Fruit fly (Drosophila melanogaster) whole organism, embryonic: ENCODE measurements around the gene CG1635.

Source experiments
- Asciz ChIP-seq: fragments of 200-800 bp; sonication (Bioruptor generic); optimal IDR thresholded peaks from 2 replicates; lab custom pipeline; 2017; ENCODE audit warnings: missing biosample characterization, mild to moderate bottlenecking, missing genetic modification characterization, missing genetic modification reagents
- Awh ChIP-seq: fragments of 200-800 bp; sonication (Bioruptor generic); IDR thresholded peaks from 2 replicates; pipeline ENCODE4, ENCODE4 v1.3.6; 2022; ENCODE audit warnings: missing biosample characterization, missing genetic modification characterization
- B-H1 ChIP-seq: fragments of 200-800 bp; sonication (Bioruptor generic); IDR thresholded peaks from 3 replicates; pipeline ENCODE4 v1.3.6; 2022; ENCODE audit warnings: missing biosample characterization, missing genetic modification characterization
- CG11456 ChIP-seq: fragments of 200-800 bp; sonication (Bioruptor generic); IDR thresholded peaks from 3 replicates; pipeline ENCODE4 v1.3.6; 2022; ENCODE audit warnings: missing biosample characterization, missing genetic modification characterization
- CG14710 ChIP-seq: fragments of 200-800 bp; sonication (Bioruptor generic); optimal IDR thresholded peaks from 3 replicates; lab custom pipeline; 2019; ENCODE audit warnings: missing biosample characterization, mild to moderate bottlenecking, missing genetic modification characterization, moderate library complexity
- CG14965 ChIP-seq: fragments of 200-800 bp; sonication (Bioruptor generic); optimal IDR thresholded peaks from 2 replicates; lab custom pipeline; 2016; ENCODE audit warnings: missing biosample characterization, missing genetic modification characterization, borderline replicate concordance
- CG15601 ChIP-seq: fragments of 200-800 bp; sonication (Bioruptor generic); optimal IDR thresholded peaks from 3 replicates; lab custom pipeline; 2019; ENCODE audit warnings: missing biosample characterization, mild to moderate bottlenecking, missing genetic modification characterization, moderate library complexity
- CG1603 ChIP-seq: fragments of 200-800 bp; sonication (Bioruptor generic); optimal IDR thresholded peaks from 2 replicates; lab custom pipeline; 2019; ENCODE audit warnings: missing biosample characterization, mild to moderate bottlenecking, missing genetic modification characterization, moderate library complexity
- CG17568 ChIP-seq: fragments of 200-800 bp; sonication (Bioruptor generic); optimal IDR thresholded peaks from 2 replicates; lab custom pipeline; 2018; ENCODE audit warnings: missing biosample characterization, mild to moderate bottlenecking, missing genetic modification characterization, moderate library complexity
- CG17612 ChIP-seq: fragments of 200-800 bp; sonication (Bioruptor generic); IDR thresholded peaks from 2 replicates; pipeline ENCODE4 v1.3.6; 2022; ENCODE audit warnings: missing biosample characterization, missing genetic modification characterization
- CG17802 ChIP-seq: fragments of 200-800 bp; sonication (Bioruptor generic); optimal IDR thresholded peaks from 2 replicates; lab custom pipeline; 2018; ENCODE audit warnings: missing biosample characterization, mild to moderate bottlenecking, missing genetic modification characterization, moderate library complexity
- CG2875 ChIP-seq: fragments of 200-800 bp; sonication (Bioruptor generic); optimal IDR thresholded peaks from 2 replicates; lab custom pipeline; 2017; ENCODE audit warnings: missing biosample characterization, mild to moderate bottlenecking, missing genetic modification characterization, missing genetic modification reagents
- CG31365 ChIP-seq: fragments of 200-800 bp; sonication (Bioruptor generic); optimal IDR thresholded peaks from 2 replicates; lab custom pipeline; 2018; ENCODE audit warnings: missing biosample characterization, mild to moderate bottlenecking, missing genetic modification characterization
- CG32532 ChIP-seq: fragments of 200-800 bp; sonication (Bioruptor generic); IDR thresholded peaks from 2 replicates; pipeline ENCODE4 v1.3.6; 2022; ENCODE audit warnings: missing biosample characterization, missing genetic modification characterization
- CG6175 ChIP-seq: fragments of 200-800 bp; sonication (Bioruptor generic); IDR thresholded peaks from 3 replicates; pipeline ENCODE4 v1.3.6; 2022; ENCODE audit warnings: missing biosample characterization, missing genetic modification characterization
- CG6689 ChIP-seq: fragments of 200-800 bp; sonication (Bioruptor generic); IDR thresholded peaks from 2 replicates; pipeline ENCODE4 v1.3.6; 2022; ENCODE audit warnings: missing biosample characterization, missing genetic modification characterization
- CG6813 ChIP-seq: fragments of 200-800 bp; sonication (Bioruptor generic); optimal IDR thresholded peaks from 2 replicates; lab custom pipeline; 2017; ENCODE audit warnings: missing biosample characterization, missing genetic modification characterization, mild to moderate bottlenecking, moderate library complexity, missing genetic modification reagents
- CG6854 ChIP-seq: fragments of 200-800 bp; sonication (Bioruptor generic); optimal IDR thresholded peaks from 3 replicates; lab custom pipeline; 2017; ENCODE audit warnings: missing biosample characterization, mild to moderate bottlenecking, missing genetic modification characterization
- CG8281 ChIP-seq: fragments of 200-800 bp; sonication (Bioruptor generic); optimal IDR thresholded peaks from 2 replicates; lab custom pipeline; 2018; ENCODE audit warnings: missing biosample characterization, mild to moderate bottlenecking, missing genetic modification characterization, moderate library complexity
- CG8765 ChIP-seq: fragments of 200-800 bp; sonication (Bioruptor generic); IDR thresholded peaks from 2 replicates; pipeline ENCODE4 v1.3.6; 2022; ENCODE audit warnings: missing biosample characterization, missing genetic modification characterization
- CG9727 ChIP-seq: fragments of 200-800 bp; sonication (Bioruptor generic); optimal IDR thresholded peaks from 3 replicates; lab custom pipeline; 2017; ENCODE audit warnings: missing biosample characterization, mild to moderate bottlenecking, missing genetic modification characterization
- CG9876 ChIP-seq: fragments of 200-800 bp; sonication (Bioruptor generic); optimal IDR thresholded peaks from 2 replicates; lab custom pipeline; 2016; ENCODE audit warnings: missing biosample characterization, missing genetic modification characterization
- Eip74EF ChIP-seq, 2 experiments: fragments of 200-800 bp in 1 of 2; fragments of >200 bp in 1 of 2; sonication (Bioruptor generic) in 1 of 2; optimal IDR thresholded peaks; 2 replicates each; lab custom pipeline; 2017 to 2019; ENCODE audit warnings: missing biosample characterization in 2 of 2, missing genetic modification characterization in 2 of 2, mild to moderate bottlenecking in 1 of 2, moderate library complexity in 1 of 2
- Gsc ChIP-seq: fragments of 200-800 bp; sonication (Bioruptor generic); IDR thresholded peaks from 2 replicates; pipeline ENCODE4 v1.3.6; 2022; ENCODE audit warnings: missing biosample characterization, missing genetic modification characterization
- Kr ChIP-seq: fragments of 200-800 bp; sonication (Bioruptor generic); optimal IDR thresholded peaks from 2 replicates; lab custom pipeline; 2017; ENCODE audit warnings: missing biosample characterization, mild to moderate bottlenecking, missing genetic modification characterization
- Myb ChIP-seq: fragments of 200-800 bp; sonication (Bioruptor generic); optimal IDR thresholded peaks from 2 replicates; lab custom pipeline; 2016; ENCODE audit warnings: missing biosample characterization, missing genetic modification characterization
- Sox102F ChIP-seq: fragments of 200-800 bp; sonication (Bioruptor generic); optimal IDR thresholded peaks from 2 replicates; lab custom pipeline; 2018; ENCODE audit warnings: missing biosample characterization, mild to moderate bottlenecking, missing genetic modification characterization, moderate library complexity
- ac ChIP-seq: fragments of 200-800 bp; sonication (Bioruptor generic); optimal IDR thresholded peaks from 3 replicates; lab custom pipeline; 2017; ENCODE audit warnings: missing biosample characterization, mild to moderate bottlenecking, missing genetic modification characterization
- al ChIP-seq: fragments of 200-800 bp; sonication (Bioruptor generic); IDR thresholded peaks from 2 replicates; pipeline ENCODE4 v1.3.6; 2022; ENCODE audit warnings: missing biosample characterization, missing genetic modification characterization
- bab2 ChIP-seq: fragments of 200-800 bp; sonication (Bioruptor generic); optimal IDR thresholded peaks from 2 replicates; lab custom pipeline; 2016; ENCODE audit warnings: missing biosample characterization, missing genetic modification characterization
- dmrt11E ChIP-seq: fragments of 200-800 bp; sonication (Bioruptor generic); optimal IDR thresholded peaks from 3 replicates; lab custom pipeline; 2018; ENCODE audit warnings: missing biosample characterization, mild to moderate bottlenecking, missing genetic modification characterization, moderate library complexity
- fd102C ChIP-seq: fragments of 200-800 bp; sonication (Bioruptor generic); optimal IDR thresholded peaks from 2 replicates; lab custom pipeline; 2018; ENCODE audit warnings: missing biosample characterization, mild to moderate bottlenecking, missing genetic modification characterization, moderate library complexity
- fd64A ChIP-seq: fragments of 200-800 bp; sonication (Bioruptor generic); optimal IDR thresholded peaks from 3 replicates; lab custom pipeline; 2018; ENCODE audit warnings: missing biosample characterization, mild to moderate bottlenecking, missing genetic modification characterization
- fru ChIP-seq: fragments of >200 bp; optimal IDR thresholded peaks from 2 replicates; lab custom pipeline; 2017
- gce ChIP-seq: fragments of 200-800 bp; sonication (Bioruptor generic); IDR thresholded peaks from 3 replicates; pipeline ENCODE4 v1.3.6; 2022; ENCODE audit warnings: missing biosample characterization, missing genetic modification characterization
- gcm ChIP-seq: fragments of 200-800 bp; sonication (Bioruptor generic); optimal IDR thresholded peaks from 2 replicates; lab custom pipeline; 2019; ENCODE audit warnings: missing biosample characterization, mild to moderate bottlenecking, missing genetic modification characterization, moderate library complexity
- gem ChIP-seq: fragments of 200-800 bp; sonication (Bioruptor generic); optimal IDR thresholded peaks from 2 replicates; lab custom pipeline; 2019; ENCODE audit warnings: missing biosample characterization, mild to moderate bottlenecking, missing genetic modification characterization, moderate library complexity
- grn ChIP-seq: fragments of 200-800 bp; sonication (Bioruptor generic); optimal IDR thresholded peaks from 3 replicates; lab custom pipeline; 2017; ENCODE audit warnings: missing biosample characterization, missing genetic modification characterization
- h ChIP-seq: fragments of >200 bp; optimal IDR thresholded peaks from 2 replicates; lab custom pipeline; 2017
- kni ChIP-seq: fragments of 200-800 bp; sonication (Bioruptor generic); optimal IDR thresholded peaks from 3 replicates; lab custom pipeline; 2017; ENCODE audit warnings: mild to moderate bottlenecking, missing biosample characterization, missing genetic modification reagents, missing genetic modification characterization
- lmd ChIP-seq: fragments of 200-800 bp; sonication (Bioruptor generic); IDR thresholded peaks from 2 replicates; pipeline ENCODE4 v1.3.6; 2022; ENCODE audit warnings: missing biosample characterization, missing genetic modification characterization
- org-1 ChIP-seq: fragments of 200-800 bp; sonication (Bioruptor generic); optimal IDR thresholded peaks from 2 replicates; lab custom pipeline; 2017; ENCODE audit warnings: missing biosample characterization, missing genetic modification characterization
- otp ChIP-seq: fragments of 200-800 bp; sonication (Bioruptor generic); IDR thresholded peaks from 3 replicates; pipeline ENCODE4, ENCODE4 v1.3.6; 2022; ENCODE audit warnings: missing biosample characterization, missing genetic modification characterization
- pros ChIP-seq: fragments of 200-800 bp; sonication (Bioruptor generic); optimal IDR thresholded peaks from 3 replicates; lab custom pipeline; 2019; ENCODE audit warnings: missing biosample characterization, mild to moderate bottlenecking, missing genetic modification characterization, moderate library complexity
- sisA ChIP-seq: fragments of 200-800 bp; sonication (Bioruptor generic); IDR thresholded peaks from 2 replicates; pipeline ENCODE4 v1.3.6; 2022; ENCODE audit warnings: missing biosample characterization, missing genetic modification characterization
- slou ChIP-seq: fragments of 200-800 bp; sonication (Bioruptor generic); optimal IDR thresholded peaks from 3 replicates; lab custom pipeline; 2016; ENCODE audit warnings: missing biosample characterization, missing genetic modification characterization
- tll ChIP-seq, 2 experiments: fragments of 200-800 bp in 1 of 2; fragments of >200 bp in 1 of 2; sonication (Bioruptor generic) in 1 of 2; optimal IDR thresholded peaks; 2 replicates each; lab custom pipeline; 2017 to 2019; ENCODE audit warnings: missing biosample characterization in 2 of 2, missing genetic modification characterization in 2 of 2, mild to moderate bottlenecking in 1 of 2, moderate library complexity in 1 of 2
- unpg ChIP-seq: fragments of 200-800 bp; sonication (Bioruptor generic); optimal IDR thresholded peaks from 3 replicates; lab custom pipeline; 2018; ENCODE audit warnings: missing biosample characterization, mild to moderate bottlenecking, missing genetic modification characterization, moderate library complexity
- zen ChIP-seq: fragments of 200-800 bp; sonication (Bioruptor generic); optimal IDR thresholded peaks from 3 replicates; lab custom pipeline; 2018; ENCODE audit warnings: missing biosample characterization, mild to moderate bottlenecking, missing genetic modification characterization, moderate library complexity

The CG1635 gene

dm6 chr3R:31548766-31549510 is 39.5 kb upstream of the CG1635 start:
- TF ChIP-seq org-1 (GFP tag; lab: Kevin White, UChicago) (peak; percentile 9), Kr (GFP tag; lab: Kevin White, UChicago) (peak; percentile 43), al (GFP tag; lab: Robert Waterston, UW) (no peak), CG2875 (GFP tag; lab: Kevin White, UChicago) (peak; percentile 29), Eip74EF (GFP tag; optimal IDR thresholded peaks at IDR 0.05; lab: Kevin White, UChicago) (no peak), CG17568 (GFP tag; lab: Kevin White, UChicago) (peak; percentile 10), Sox102F (GFP tag; lab: Kevin White, UChicago) (peak; percentile 6), CG6175 (GFP tag; lab: Robert Waterston, UW) (no peak), slou (GFP tag; lab: Kevin White, UChicago) (no peak), h (no peak), gcm (GFP tag; lab: Kevin White, UChicago) (peak; percentile 0), fru (no peak), dmrt11E (tag; lab: Kevin White, UChicago) (peak; percentile 47), gem (tag; lab: Kevin White, UChicago) (peak; percentile 20), CG8281 (tag; lab: Kevin White, UChicago) (peak; percentile 95), CG8765 (GFP tag; lab: Robert Waterston, UW) (no peak), Awh (GFP tag; lab: Robert Waterston, UW) (peak; percentile 26; the same call in 1 of the 2 replicates), CG17612 (GFP tag; lab: Robert Waterston, UW) (no peak), CG6854 (GFP tag; lab: Kevin White, UChicago) (no peak), sisA (no peak), otp (GFP tag; lab: Robert Waterston, UW) (peak; percentile 52; the same call in 1 of the 3 replicates), CG6689 (GFP tag; lab: Robert Waterston, UW) (peak; percentile 15; the same call in 1 of the 2 replicates), pros (GFP tag; lab: Kevin White, UChicago) (no peak), fd102C (GFP tag; lab: Kevin White, UChicago) (peak; percentile 66), CG9876 (GFP tag; lab: Kevin White, UChicago) (no peak), lmd (GFP tag; lab: Robert Waterston, UW) (no peak), zen (tag; lab: Kevin White, UChicago) (peak; percentile 3), gce (GFP tag; lab: Robert Waterston, UW) (0 out of 3 replicates have a peak, but pooled peaks have one; percentile 43), bab2 (GFP tag; lab: Kevin White, UChicago) (no peak), Gsc (GFP tag; lab: Robert Waterston, UW) (no peak), ac (GFP tag; lab: Kevin White, UChicago) (peak; percentile 59), tll (GFP tag; optimal IDR thresholded peaks at IDR 0.05; lab: Kevin White, UChicago) (peak in 1 of 2 experiments; percentile 67), unpg (GFP tag; lab: Kevin White, UChicago) (peak; percentile 1), grn (GFP tag; lab: Kevin White, UChicago) (peak; percentile 12), Asciz (GFP tag; lab: Kevin White, UChicago) (peak; percentile 23), kni (GFP tag; lab: Kevin White, UChicago) (peak; percentile 37), CG1603 (tag; lab: Kevin White, UChicago) (peak; percentile 52), Myb (GFP tag; lab: Kevin White, UChicago) (no peak), CG17802 (tag; lab: Kevin White, UChicago) (no peak), CG15601 (tag; lab: Kevin White, UChicago) (peak; percentile 53), fd64A (GFP tag; lab: Kevin White, UChicago) (peak; percentile 38), CG14710 (peak; percentile 31), B-H1 (GFP tag; lab: Robert Waterston, UW) (no peak), CG9727 (GFP tag; lab: Kevin White, UChicago) (peak; percentile 27), CG11456 (GFP tag; lab: Robert Waterston, UW) (no peak), CG32532 (GFP tag; lab: Robert Waterston, UW) (no peak), CG31365 (tag; lab: Kevin White, UChicago) (peak; percentile 22), CG6813 (GFP tag; lab: Kevin White, UChicago) (peak; percentile 47), CG14965 (GFP tag; lab: Kevin White, UChicago) (no peak)
